Fruit fly (Drosophila melanogaster) whole organism, embryonic: ENCODE data around the gene CG34269.
A peak's percentile ranks its signal among the peaks of the same experiment; 100 is the strongest.

Experiments used
- ATbp ChIP-seq: fragments of 200-800 bp; sonication (Bioruptor generic); optimal IDR thresholded peaks from 2 replicates; lab custom pipeline; 2017; ENCODE audit warnings: missing biosample characterization, mild to moderate bottlenecking, missing genetic modification characterization, missing genetic modification reagents
- Adf1 ChIP-seq: fragments of 200-800 bp; sonication (Bioruptor generic); IDR thresholded peaks from 2 replicates; pipeline ENCODE4 v1.3.6; 2022; ENCODE audit warnings: missing biosample characterization, missing genetic modification characterization
- Antp ChIP-seq: fragments of 200-800 bp; sonication (Bioruptor generic); optimal IDR thresholded peaks from 3 replicates; lab custom pipeline; 2016; ENCODE audit warnings: missing biosample characterization, missing genetic modification characterization
- CG10462 ChIP-seq: fragments of 200-800 bp; sonication (Bioruptor generic); optimal IDR thresholded peaks from 2 replicates; lab custom pipeline; 2016; ENCODE audit warnings: missing biosample characterization, missing genetic modification characterization
- CG10959 ChIP-seq: fragments of 200-800 bp; sonication (Bioruptor generic); IDR thresholded peaks from 2 replicates; pipeline ENCODE4 v1.3.6; 2022; ENCODE audit warnings: missing biosample characterization, missing genetic modification characterization
- CG10979 ChIP-seq: fragments of 200-800 bp; sonication (Bioruptor generic); optimal IDR thresholded peaks from 2 replicates; lab custom pipeline; 2018; ENCODE audit warnings: missing biosample characterization, mild to moderate bottlenecking, missing genetic modification characterization, moderate library complexity
- CG11504 ChIP-seq: fragments of 200-800 bp; sonication (Bioruptor generic); optimal IDR thresholded peaks from 3 replicates; lab custom pipeline; 2019; ENCODE audit warnings: missing biosample characterization, mild to moderate bottlenecking, missing genetic modification characterization, moderate library complexity
- CG12659 ChIP-seq: fragments of 200-800 bp; sonication (Bioruptor generic); optimal IDR thresholded peaks from 3 replicates; lab custom pipeline; 2017; ENCODE audit warnings: mild to moderate bottlenecking, missing biosample characterization, missing genetic modification reagents, missing genetic modification characterization
- CG12744 ChIP-seq: fragments of 200-800 bp; sonication (Bioruptor generic); optimal IDR thresholded peaks from 2 replicates; lab custom pipeline; 2016; ENCODE audit warnings: missing biosample characterization, missing genetic modification characterization
- CG13296 ChIP-seq: fragments of 200-800 bp; sonication (Bioruptor generic); optimal IDR thresholded peaks from 3 replicates; lab custom pipeline; 2018; ENCODE audit warnings: missing biosample characterization, mild to moderate bottlenecking, missing genetic modification characterization
- CG13775 ChIP-seq: fragments of 200-800 bp; sonication (Bioruptor generic); optimal IDR thresholded peaks from 3 replicates; lab custom pipeline; 2017; ENCODE audit warnings: missing biosample characterization, mild to moderate bottlenecking, missing genetic modification characterization
- CG1529 ChIP-seq: fragments of 200-800 bp; sonication (Bioruptor generic); optimal IDR thresholded peaks from 3 replicates; lab custom pipeline; 2018; ENCODE audit warnings: missing biosample characterization, missing genetic modification characterization
- CG1602 ChIP-seq: fragments of 200-800 bp; sonication (Bioruptor generic); optimal IDR thresholded peaks from 3 replicates; lab custom pipeline; 2016; ENCODE audit warnings: missing biosample characterization, missing genetic modification characterization
- CG2712 ChIP-seq: fragments of 200-800 bp; optimal IDR thresholded peaks from 3 replicates; lab custom pipeline; 2019; ENCODE audit warnings: missing biosample characterization, mild to moderate bottlenecking, missing genetic modification characterization, moderate library complexity
- CG31441 ChIP-seq: fragments of 200-800 bp; sonication (Bioruptor generic); IDR thresholded peaks from 2 replicates; pipeline ENCODE4 v1.3.6; 2022; ENCODE audit warnings: missing biosample characterization, missing genetic modification characterization
- CG32767 ChIP-seq: fragments of 200-800 bp; sonication (Bioruptor generic); IDR thresholded peaks from 2 replicates; pipeline ENCODE4 v1.3.6; 2022; ENCODE audit warnings: missing biosample characterization, missing genetic modification characterization
- CG3726 ChIP-seq: fragments of 200-800 bp; sonication (Bioruptor generic); IDR thresholded peaks from 3 replicates; pipeline ENCODE4, ENCODE4 v1.3.6; 2022; ENCODE audit warnings: missing biosample characterization, missing genetic modification characterization
- CG4282 ChIP-seq: fragments of 200-800 bp; sonication (Bioruptor generic); optimal IDR thresholded peaks from 2 replicates; lab custom pipeline; 2016; ENCODE audit warnings: missing biosample characterization, missing genetic modification characterization
- CG4707 ChIP-seq: fragments of 200-800 bp; sonication (Bioruptor generic); optimal IDR thresholded peaks from 2 replicates; lab custom pipeline; 2018; ENCODE audit warnings: missing biosample characterization, mild to moderate bottlenecking, missing genetic modification characterization, moderate library complexity
- CG7928 ChIP-seq: fragments of 200-800 bp; sonication (Bioruptor generic); optimal IDR thresholded peaks from 2 replicates; lab custom pipeline; 2017; ENCODE audit warnings: missing biosample characterization, mild to moderate bottlenecking, missing genetic modification characterization
- CG8089 ChIP-seq: fragments of 200-800 bp; sonication (Bioruptor generic); optimal IDR thresholded peaks from 3 replicates; lab custom pipeline; 2016; ENCODE audit warnings: missing biosample characterization, missing genetic modification characterization
- CG8924 ChIP-seq: fragments of 200-800 bp; optimal IDR thresholded peaks from 3 replicates; lab custom pipeline; 2019; ENCODE audit warnings: missing biosample characterization, mild to moderate bottlenecking, missing genetic modification characterization, moderate library complexity
- CG9215 ChIP-seq: fragments of 200-800 bp; sonication (Bioruptor generic); IDR thresholded peaks from 2 replicates; pipeline ENCODE4 v1.3.6; 2022; ENCODE audit warnings: missing biosample characterization, missing genetic modification characterization
- Dip3 ChIP-seq: fragments of 200-800 bp; sonication (Bioruptor generic); optimal IDR thresholded peaks from 3 replicates; lab custom pipeline; 2016; ENCODE audit warnings: missing biosample characterization, missing genetic modification characterization
- Dll ChIP-seq: fragments of 200-800 bp; sonication (Bioruptor generic); IDR thresholded peaks from 4 replicates; pipeline ENCODE4 v1.3.6; 2022; ENCODE audit warnings: missing biosample characterization, missing genetic modification characterization; ENCODE audit not compliant: partially characterized antibody
- HLH3B ChIP-seq: fragments of 200-800 bp; sonication (Bioruptor generic); IDR thresholded peaks from 2 replicates; pipeline ENCODE4 v1.3.6; 2022; ENCODE audit warnings: missing biosample characterization, missing genetic modification characterization
- Lhr ChIP-seq: fragments of 200-800 bp; sonication (Bioruptor generic); optimal IDR thresholded peaks from 3 replicates; lab custom pipeline; 2017; ENCODE audit warnings: mild to moderate bottlenecking, missing biosample characterization, missing genetic modification reagents, missing genetic modification characterization
- Lim3 ChIP-seq: fragments of 200-800 bp; sonication (Bioruptor generic); IDR thresholded peaks from 2 replicates; pipeline ENCODE4 v1.3.6; 2022; ENCODE audit warnings: missing biosample characterization, missing genetic modification characterization
- NfI ChIP-seq: fragments of 200-800 bp; sonication (Bioruptor generic); optimal IDR thresholded peaks from 3 replicates; lab custom pipeline; 2018; ENCODE audit warnings: missing biosample characterization, mild to moderate bottlenecking, missing genetic modification characterization, moderate library complexity
- Sin3A ChIP-seq: fragments of >200 bp; optimal IDR thresholded peaks from 2 replicates; lab custom pipeline; 2018
- Usf ChIP-seq: fragments of 200-800 bp; sonication (Bioruptor generic); optimal IDR thresholded peaks from 2 replicates; lab custom pipeline; 2017; ENCODE audit warnings: missing genotype, missing biosample characterization, missing genetic modification characterization
- br ChIP-seq: fragments of >200 bp; optimal IDR thresholded peaks from 2 replicates; lab custom pipeline; 2017
- cas ChIP-seq: fragments of 200-800 bp; sonication (Bioruptor generic); IDR thresholded peaks from 2 replicates; pipeline ENCODE4 v1.3.6; 2022; ENCODE audit warnings: missing biosample characterization, missing genetic modification characterization
- chinmo ChIP-seq: fragments of 200-800 bp; sonication (Bioruptor generic); IDR thresholded peaks from 4 replicates; pipeline ENCODE4 v1.3.6; 2022; ENCODE audit warnings: missing biosample characterization, missing genetic modification characterization; ENCODE audit not compliant: partially characterized antibody
- croc ChIP-seq: fragments of 200-800 bp; sonication (Bioruptor generic); conservative IDR thresholded peaks from 3 replicates; pipeline ENCODE4 v1.3.6; 2022; ENCODE audit warnings: missing biosample characterization, missing genetic modification characterization
- dan ChIP-seq: fragments of 200-800 bp; sonication (Bioruptor generic); IDR thresholded peaks from 2 replicates; pipeline ENCODE4 v1.3.6; 2022; ENCODE audit warnings: missing biosample characterization, missing genetic modification characterization
- dimm ChIP-seq: fragments of 200-800 bp; sonication (Bioruptor generic); IDR thresholded peaks from 2 replicates; pipeline ENCODE4 v1.3.6; 2022; ENCODE audit warnings: missing biosample characterization, missing genetic modification characterization
- hth ChIP-seq: fragments of >200 bp; optimal IDR thresholded peaks from 2 replicates; lab custom pipeline; 2017; ENCODE audit warnings: inconsistent platforms
- ind ChIP-seq: fragments of 200-800 bp; sonication (Bioruptor generic); optimal IDR thresholded peaks from 3 replicates; lab custom pipeline; 2016; ENCODE audit warnings: missing biosample characterization, missing genetic modification characterization
- knrl ChIP-seq: fragments of 200-800 bp; sonication (Bioruptor generic); IDR thresholded peaks from 3 replicates; pipeline ENCODE4 v1.3.6; 2022; ENCODE audit warnings: missing biosample characterization, missing genetic modification characterization; ENCODE audit not compliant: partially characterized antibody
- luna ChIP-seq: fragments of 200-800 bp; sonication (Bioruptor generic); optimal IDR thresholded peaks from 2 replicates; lab custom pipeline; 2016; ENCODE audit warnings: missing biosample characterization, missing genetic modification characterization
- mirr ChIP-seq: fragments of 200-800 bp; sonication (Bioruptor generic); optimal IDR thresholded peaks from 3 replicates; lab custom pipeline; 2018; ENCODE audit warnings: missing biosample characterization, mild to moderate bottlenecking, missing genetic modification characterization
- odd ChIP-seq: fragments of 200-800 bp; sonication (Bioruptor generic); optimal IDR thresholded peaks from 2 replicates; lab custom pipeline; 2017; ENCODE audit warnings: missing biosample characterization, mild to moderate bottlenecking, missing genetic modification characterization
- phol ChIP-seq: fragments of 200-800 bp; sonication (Bioruptor generic); optimal IDR thresholded peaks from 3 replicates; lab custom pipeline; 2018; ENCODE audit warnings: missing biosample characterization, mild to moderate bottlenecking, missing genetic modification characterization, moderate library complexity
- slbo ChIP-seq: fragments of 200-800 bp; sonication (Bioruptor generic); IDR thresholded peaks from 2 replicates; pipeline ENCODE4 v1.3.6; 2022; ENCODE audit warnings: missing biosample characterization, missing genetic modification characterization
- trem ChIP-seq: fragments of 200-800 bp; optimal IDR thresholded peaks from 3 replicates; lab custom pipeline; 2019; ENCODE audit warnings: missing biosample characterization, mild to moderate bottlenecking, missing genetic modification characterization, moderate library complexity
- vfl ChIP-seq: fragments of 200-800 bp; sonication (Bioruptor generic); optimal IDR thresholded peaks from 2 replicates; lab custom pipeline; 2016; ENCODE audit warnings: missing biosample characterization, missing genetic modification characterization

Gene CG34269

dm6 chr3L:500351-501015 lies 27.7 kb upstream of the CG34269 start, which contains the start of the genes CG34267 and CG34268:
Gene CG34267, minus strand, starts transcription at chr3L:500451.
Gene CG34268, plus strand, starts transcription at chr3L:500965.
- 0 out of 4 replicates have a peak, but pooled peaks have one; percentile 32 for TF ChIP-seq chinmo (GFP tag; lab: Robert Waterston, UW)
- no peak for TF ChIP-seq dimm
- TF ChIP-seq, all 482 proteins: peak for 1

dm6 chr3L:505782-506408 lies 22.2 kb upstream of the CG34269 start:
- TF ChIP-seq CG10959 (GFP tag; lab: Robert Waterston, UW) (peak; percentile 61; the same call in 1 of the 2 replicates), vfl (GFP tag; lab: Kevin White, UChicago) (peak; percentile 40), CG4707 (GFP tag; lab: Kevin White, UChicago) (peak; percentile 73), mirr (GFP tag; lab: Kevin White, UChicago) (peak; percentile 44), Dll (GFP tag; lab: Robert Waterston, UW) (no peak), CG4282 (peak; percentile 29), br (no peak), Adf1 (GFP tag; lab: Robert Waterston, UW) (no peak), Usf (GFP tag; lab: Kevin White, UChicago) (peak; percentile 76), CG13296 (GFP tag; lab: Kevin White, UChicago) (no peak), CG10462 (peak; percentile 51), CG11504 (peak; percentile 70), CG8089 (peak; percentile 88), Dip3 (GFP tag; lab: Kevin White, UChicago) (peak; percentile 59), CG13775 (GFP tag; lab: Kevin White, UChicago) (peak; percentile 44), trem (tag; lab: Kevin White, UChicago) (peak; percentile 1), Sin3A (no peak), CG7928 (GFP tag; lab: Kevin White, UChicago) (no peak), CG8924 (peak; percentile 9), dan (GFP tag; lab: Robert Waterston, UW) (no peak), hth (no peak), phol (peak; percentile 62), HLH3B (GFP tag; lab: Robert Waterston, UW) (peak; percentile 62), odd (GFP tag; lab: Kevin White, UChicago) (peak; percentile 25), cas (GFP tag; lab: Robert Waterston, UW) (0 out of 2 replicates have a peak, but pooled peaks have one; percentile 6), luna (GFP tag; lab: Kevin White, UChicago) (peak; percentile 32), CG1602 (GFP tag; lab: Kevin White, UChicago) (peak; percentile 77), slbo (GFP tag; lab: Robert Waterston, UW) (peak; percentile 92), ATbp (GFP tag; lab: Kevin White, UChicago) (peak; percentile 42), CG32767 (GFP tag; lab: Robert Waterston, UW) (no peak), CG12659 (GFP tag; lab: Kevin White, UChicago) (peak; percentile 64), dimm (0 out of 2 replicates have a peak, but pooled peaks have one; percentile 11), Antp (GFP tag; lab: Kevin White, UChicago) (peak; percentile 92), NfI (peak; percentile 86), ind (GFP tag; lab: Kevin White, UChicago) (peak; percentile 81), CG9215 (GFP tag; lab: Robert Waterston, UW) (peak; percentile 65), Lim3 (GFP tag; lab: Robert Waterston, UW) (no peak), CG1529 (GFP tag; lab: Kevin White, UChicago) (no peak), CG12744 (peak; percentile 59), croc (GFP tag; lab: Robert Waterston, UW) (peak; percentile 64; the same call in 2 of the 3 replicates), CG3726 (GFP tag; lab: Robert Waterston, UW) (peak; percentile 72; the same call in 2 of the 3 replicates), CG31441 (GFP tag; lab: Robert Waterston, UW) (peak; percentile 44), CG2712 (tag; lab: Kevin White, UChicago) (peak; percentile 49), Lhr (GFP tag; lab: Kevin White, UChicago) (peak; percentile 91), CG10979 (peak; percentile 35), knrl (GFP tag; lab: Robert Waterston, UW) (peak; percentile 15; the same call in 1 of the 3 replicates)
